Worm (Caenorhabditis elegans) whole organism, midembryonic: ENCODE data around the gene sup-12.

Experiments used
- T22C8.4 ChIP-seq: fragments of 200-800 bp; sonication (Bioruptor generic); IDR thresholded peaks from 2 replicates; pipeline ENCODE4 v1.3.6; 2022; ENCODE audit warnings: missing genetic modification characterization, missing compliant biosample characterization
- cog-1 ChIP-seq: sonication (generic microtip); optimal IDR thresholded peaks from 2 replicates; lab custom pipeline; 2016; ENCODE audit warnings: missing genetic modification characterization, missing compliant biosample characterization
- flt-1 ChIP-seq: fragments of 200-800 bp; sonication (Bioruptor generic); IDR thresholded peaks from 2 replicates; pipeline ENCODE4 v1.3.6; 2022; ENCODE audit warnings: missing genetic modification characterization, missing compliant biosample characterization
- klf-2 ChIP-seq: fragments of 200-800 bp; sonication (Bioruptor generic); conservative IDR thresholded peaks from 2 replicates; pipeline ENCODE4 v1.3.6; 2022; ENCODE audit warnings: missing genetic modification reagents, missing genetic modification characterization, missing compliant biosample characterization
- med-1 ChIP-seq: sonication (generic microtip); optimal IDR thresholded peaks from 2 replicates; lab custom pipeline; 2017; ENCODE audit warnings: missing genetic modification characterization, mild to moderate bottlenecking, missing compliant biosample characterization, antibody characterized with exemption, missing genetic modification reagents; ENCODE audit not compliant: insufficient read depth
- ref-1 ChIP-seq: fragments of 200-800 bp; sonication (Bioruptor generic); conservative IDR thresholded peaks from 2 replicates; pipeline ENCODE4 v1.3.6; 2022; ENCODE audit warnings: missing genetic modification reagents, missing genetic modification characterization, missing compliant biosample characterization
- tab-1 ChIP-seq: fragments of 200-800 bp; sonication (Bioruptor generic); IDR thresholded peaks from 2 replicates; pipeline ENCODE4 v1.3.6; 2022; ENCODE audit warnings: missing genetic modification characterization, missing compliant biosample characterization
- ztf-23 ChIP-seq: fragments of 200-800 bp; sonication (Bioruptor generic); IDR thresholded peaks from 2 replicates; pipeline ENCODE4 v1.3.6; 2022; ENCODE audit warnings: missing genetic modification reagents, missing genetic modification characterization, missing compliant biosample characterization
- ztf-29 ChIP-seq: fragments of 200-800 bp; sonication (Bioruptor generic); IDR thresholded peaks from 2 replicates; pipeline ENCODE4 v1.3.6; 2022; ENCODE audit warnings: missing genetic modification reagents, missing genetic modification characterization, missing compliant biosample characterization

Gene sup-12

ce11 chrX:3904568-3904967 lies at the start of gene sup-12:
sup-12 (plus strand) TSS chrX:3904584.
- TF ChIP-seq ztf-23 (GFP tag; lab: Robert Waterston, UW): no peak

ce11 chrX:3855717-3856116 lies 48.7 kb upstream of the sup-12 start:
- TF ChIP-seq cog-1: no peak
- TF ChIP-seq T22C8.4 (GFP tag; lab: Robert Waterston, UW): no peak
- TF ChIP-seq ref-1: no peak
- TF ChIP-seq flt-1: no peak
- no peak for TF ChIP-seq klf-2
- TF ChIP-seq ztf-23 (GFP tag; lab: Robert Waterston, UW): no peak
- TF ChIP-seq med-1 (GFP tag; lab: Kevin White, UChicago): no peak

ce11 chrX:3857697-3858096 lies 46.7 kb upstream of the sup-12 start, which contains the start of gene ceh-18:
ceh-18 (minus strand) TSS chrX:3857797.
- TF ChIP-seq klf-2 (no peak), ztf-29 (GFP tag; lab: Robert Waterston, UW) (no peak), ztf-23 (GFP tag; lab: Robert Waterston, UW) (no peak), flt-1 (no peak), cog-1 (no peak), T22C8.4 (GFP tag; lab: Robert Waterston, UW) (no peak), ref-1 (no peak), tab-1 (no peak), med-1 (GFP tag; lab: Kevin White, UChicago) (no peak)

ce11 chrX:3858355-3858754 lies 46.0 kb upstream of the sup-12 start:
- TF ChIP-seq tab-1 (no peak), ref-1 (no peak), klf-2 (no peak), cog-1 (no peak), T22C8.4 (GFP tag; lab: Robert Waterston, UW) (no peak), ztf-23 (GFP tag; lab: Robert Waterston, UW) (no peak), flt-1 (no peak), ztf-29 (GFP tag; lab: Robert Waterston, UW) (no peak), med-1 (GFP tag; lab: Kevin White, UChicago) (no peak)

ce11 chrX:3859449-3859848 lies 44.9 kb upstream of the sup-12 start:
- TF ChIP-seq ztf-29 (GFP tag; lab: Robert Waterston, UW) (no peak), ztf-23 (GFP tag; lab: Robert Waterston, UW) (no peak), cog-1 (no peak), klf-2 (no peak), med-1 (GFP tag; lab: Kevin White, UChicago) (no peak), flt-1 (no peak)

ce11 chrX:3861294-3861693 lies 43.1 kb upstream of the sup-12 start:
- TF ChIP-seq ref-1 (no peak), tab-1 (no peak), ztf-23 (GFP tag; lab: Robert Waterston, UW) (no peak)

- TF ChIP-seq med-1 (GFP tag; lab: Kevin White, UChicago): no peak
- TF ChIP-seq flt-1: no peak
- TF ChIP-seq tab-1: no peak
- no peak for TF ChIP-seq klf-2
- no peak for TF ChIP-seq ref-1
- TF ChIP-seq ztf-23 (GFP tag; lab: Robert Waterston, UW): no peak
- no peak for TF ChIP-seq T22C8.4 (GFP tag; lab: Robert Waterston, UW)
- no peak for TF ChIP-seq cog-1
- no peak for TF ChIP-seq ztf-29 (GFP tag; lab: Robert Waterston, UW)
Observed at ce11 chrX:3866197-3866596, 38.2 kb upstream of the sup-12 start.

- TF ChIP-seq ztf-23 (GFP tag; lab: Robert Waterston, UW) (no peak), med-1 (GFP tag; lab: Kevin White, UChicago) (no peak), cog-1 (no peak), klf-2 (no peak), ref-1 (no peak), T22C8.4 (GFP tag; lab: Robert Waterston, UW) (no peak)
Observed at ce11 chrX:3867760-3868159, 36.6 kb upstream of the sup-12 start.

ce11 chrX:3871578-3872234 lies 32.7 kb upstream of the sup-12 start:
- TF ChIP-seq tab-1 (no peak), ztf-29 (GFP tag; lab: Robert Waterston, UW) (no peak), ref-1 (no peak), T22C8.4 (GFP tag; lab: Robert Waterston, UW) (no peak), klf-2 (no peak), cog-1 (no peak), flt-1 (no peak), ztf-23 (GFP tag; lab: Robert Waterston, UW) (no peak), med-1 (GFP tag; lab: Kevin White, UChicago) (no peak)

ce11 chrX:3873445-3873844 lies 30.9 kb upstream of the sup-12 start, which contains the start of gene lim-4:
lim-4 (minus strand) TSS chrX:3873545.
- TF ChIP-seq ztf-29 (GFP tag; lab: Robert Waterston, UW) (no peak), klf-2 (no peak), med-1 (GFP tag; lab: Kevin White, UChicago) (no peak), T22C8.4 (GFP tag; lab: Robert Waterston, UW) (no peak), cog-1 (no peak), flt-1 (no peak), ztf-23 (GFP tag; lab: Robert Waterston, UW) (no peak), tab-1 (no peak), ref-1 (no peak)

- no peak for TF ChIP-seq klf-2
- TF ChIP-seq T22C8.4 (GFP tag; lab: Robert Waterston, UW): no peak
- TF ChIP-seq med-1 (GFP tag; lab: Kevin White, UChicago): no peak
- no peak for TF ChIP-seq cog-1
- TF ChIP-seq ref-1: no peak
- TF ChIP-seq ztf-29 (GFP tag; lab: Robert Waterston, UW): no peak
Observed at ce11 chrX:3875714-3876113, 28.7 kb upstream of the sup-12 start.
